Worm (Caenorhabditis elegans) whole organism, mixed stage, embryonic: ENCODE measurements around the gene T16G12.7.

Experiments
- ceh-43 ChIP-seq: fragments of 200-800 bp; sonication (Bioruptor generic); optimal IDR thresholded peaks from 2 replicates; lab custom pipeline; 2018; ENCODE audit warnings: mild to moderate bottlenecking, missing genetic modification characterization, moderate library complexity, missing compliant biosample characterization
- ceh-83 ChIP-seq: fragments of 200-800 bp; sonication (Bioruptor generic); optimal IDR thresholded peaks from 2 replicates; lab custom pipeline; 2018; ENCODE audit warnings: mild to moderate bottlenecking, missing genetic modification characterization, missing compliant biosample characterization
- ces-1 ChIP-seq: fragments of 150-350 bp; optimal IDR thresholded peaks from 2 replicates; lab custom pipeline; 2014; ENCODE audit warnings: missing biosample characterization, missing genetic modification reagents, missing genetic modification characterization
- elt-1 ChIP-seq: sonication (generic microtip); optimal IDR thresholded peaks from 2 replicates; lab custom pipeline; 2017; ENCODE audit warnings: missing genetic modification characterization, mild to moderate bottlenecking, missing compliant biosample characterization, antibody characterized with exemption, moderate library complexity, borderline replicate concordance; ENCODE audit not compliant: insufficient read depth
- elt-3 ChIP-seq: fragments of 150-350 bp; optimal IDR thresholded peaks from 2 replicates; lab custom pipeline; 2014; ENCODE audit warnings: missing biosample characterization, missing genetic modification characterization
- lsy-2 ChIP-seq: fragments of 150-350 bp; optimal IDR thresholded peaks from 2 replicates; lab custom pipeline; 2014; ENCODE audit warnings: missing biosample characterization, missing genetic modification characterization
- nhr-12 ChIP-seq: fragments of 150-350 bp; optimal IDR thresholded peaks from 2 replicates; lab custom pipeline; 2014; ENCODE audit warnings: missing biosample characterization, missing genetic modification characterization
- nhr-237 ChIP-seq: fragments of 150-350 bp; optimal IDR thresholded peaks from 2 replicates; lab custom pipeline; 2014; ENCODE audit warnings: missing biosample characterization, missing genetic modification characterization
- pha-4 ChIP-seq: fragments of 150-350 bp; optimal IDR thresholded peaks from 2 replicates; lab custom pipeline; 2018; ENCODE audit warnings: missing biosample characterization, missing genetic modification reagents, missing genetic modification characterization
- snpc-4 ChIP-seq: fragments of 150-350 bp; optimal IDR thresholded peaks from 2 replicates; lab custom pipeline; 2014; ENCODE audit warnings: missing biosample characterization, missing genetic modification characterization
- tbx-8 ChIP-seq: fragments of 200-800 bp; sonication (Bioruptor generic); optimal IDR thresholded peaks from 2 replicates; lab custom pipeline; 2018; ENCODE audit warnings: mild to moderate bottlenecking, missing genetic modification characterization, moderate library complexity, missing compliant biosample characterization
- unc-39 ChIP-seq: fragments of 150-350 bp; optimal IDR thresholded peaks from 2 replicates; lab custom pipeline; 2014; ENCODE audit warnings: missing biosample characterization, missing genetic modification characterization
- zip-8 ChIP-seq: fragments of 150-350 bp; optimal IDR thresholded peaks from 2 replicates; lab custom pipeline; 2014; ENCODE audit warnings: missing biosample characterization, missing genetic modification characterization
- ztf-11 ChIP-seq: fragments of 150-350 bp; optimal IDR thresholded peaks from 2 replicates; lab custom pipeline; 2014; ENCODE audit warnings: missing biosample characterization, missing genetic modification characterization

DNA sequence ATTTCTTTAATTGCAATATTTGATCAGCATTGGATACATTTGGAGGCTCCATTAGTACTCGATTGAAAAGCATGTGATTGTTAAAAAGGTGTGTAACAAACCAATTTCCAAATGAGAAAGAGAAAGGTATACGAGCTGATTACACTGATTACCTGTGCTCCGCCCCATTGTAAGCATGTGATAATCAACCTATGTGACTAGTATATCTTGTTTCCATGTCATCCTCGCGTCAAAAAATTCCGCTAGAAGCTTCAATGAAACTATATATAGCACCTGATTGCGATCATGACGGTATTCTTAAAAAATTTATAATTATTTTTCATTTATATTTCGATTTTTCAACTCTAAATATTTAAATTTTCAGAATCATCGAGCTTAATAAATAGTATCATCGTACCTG is 9.4 kb downstream of the T16G12.7 start, which contains the start of gene M04D8.4:
- TF ChIP-seq nhr-12 (no peak), unc-39 (no peak), ztf-11 (no peak), ces-1 (GFP tag; lab: Kevin White, UChicago) (no peak), ceh-43 (GFP tag; lab: Kevin White, UChicago) (no peak), ceh-83 (GFP tag; lab: Kevin White, UChicago) (no peak), lsy-2 (tag; lab: Kevin White, UChicago) (no peak), elt-3 (tag; lab: Kevin White, UChicago) (no peak), nhr-237 (tag; lab: Kevin White, UChicago) (no peak), snpc-4 (tag; lab: Kevin White, UChicago) (no peak), pha-4 (no peak), tbx-8 (GFP tag; lab: Kevin White, UChicago) (no peak), zip-8 (tag; lab: Kevin White, UChicago) (no peak), elt-1 (no peak)
